Worm (Caenorhabditis elegans) whole organism, L3 larva: Measurements from ENCODE around the gene F41G3.20.

Source experiments
- fkh-10 ChIP-seq: sonication (generic microtip); optimal IDR thresholded peaks from 2 replicates; lab custom pipeline; 2017; ENCODE audit warnings: missing biosample characterization, missing genetic modification reagents, missing genetic modification characterization
- fos-1 ChIP-seq: fragments of 150-350 bp; optimal IDR thresholded peaks from 2 replicates; lab custom pipeline; 2014; ENCODE audit warnings: missing biosample characterization, missing genetic modification characterization
- nhr-237 ChIP-seq: fragments of 150-350 bp; optimal IDR thresholded peaks from 2 replicates; lab custom pipeline; 2014; ENCODE audit warnings: missing biosample characterization, missing genetic modification characterization

ce11 chrII:6729331-6729730, 21.5 kb downstream of the F41G3.20 start, which contains the start of gene T14B4.8:
- TF ChIP-seq nhr-237 (tag; lab: Kevin White, UChicago), result no peak
- no peak for TF ChIP-seq fkh-10
- no peak for TF ChIP-seq fos-1
